Fruit fly (Drosophila melanogaster) whole organism, embryonic: ENCODE results near the gene Ac13E.

Source experiments
- Antp ChIP-seq: fragments of 200-800 bp; sonication (Bioruptor generic); optimal IDR thresholded peaks from 3 replicates; lab custom pipeline; 2016; ENCODE audit warnings: missing biosample characterization, missing genetic modification characterization
- Blimp-1 ChIP-seq: fragments of 200-800 bp; sonication (Bioruptor generic); optimal IDR thresholded peaks from 3 replicates; lab custom pipeline; 2018; ENCODE audit warnings: missing biosample characterization, missing genetic modification characterization, mild to moderate bottlenecking, moderate library complexity, missing genetic modification reagents
- CG1024 ChIP-seq: fragments of 200-800 bp; sonication (Bioruptor generic); IDR thresholded peaks from 2 replicates; pipeline ENCODE4 v1.3.6; 2022; ENCODE audit warnings: missing biosample characterization, missing genetic modification characterization
- CG10431 ChIP-seq: fragments of 200-800 bp; sonication (Bioruptor generic); optimal IDR thresholded peaks from 3 replicates; lab custom pipeline; 2018; ENCODE audit warnings: missing biosample characterization, mild to moderate bottlenecking, missing genetic modification characterization
- CG10543 ChIP-seq: fragments of 200-800 bp; sonication (Bioruptor generic); optimal IDR thresholded peaks from 3 replicates; lab custom pipeline; 2017; ENCODE audit warnings: missing biosample characterization, mild to moderate bottlenecking, missing genetic modification characterization, moderate library complexity
- CG11093 ChIP-seq: fragments of 200-800 bp; sonication (Bioruptor generic); IDR thresholded peaks from 3 replicates; pipeline ENCODE4 v1.3.6; 2022; ENCODE audit warnings: missing biosample characterization, missing genetic modification characterization
- CG12769 ChIP-seq: fragments of 200-800 bp; sonication (Bioruptor generic); optimal IDR thresholded peaks from 2 replicates; lab custom pipeline; 2019; ENCODE audit warnings: missing biosample characterization, mild to moderate bottlenecking, missing genetic modification characterization, moderate library complexity
- CG14667 ChIP-seq: fragments of 200-800 bp; sonication (Bioruptor generic); IDR thresholded peaks from 2 replicates; pipeline ENCODE4 v1.3.6; 2022; ENCODE audit warnings: missing biosample characterization, missing genetic modification characterization
- CG1529 ChIP-seq: fragments of 200-800 bp; sonication (Bioruptor generic); optimal IDR thresholded peaks from 3 replicates; lab custom pipeline; 2018; ENCODE audit warnings: missing biosample characterization, missing genetic modification characterization
- CG15514 ChIP-seq: fragments of 200-800 bp; sonication (Bioruptor generic); optimal IDR thresholded peaks from 3 replicates; lab custom pipeline; 2017; ENCODE audit warnings: missing biosample characterization, missing genetic modification characterization, mild to moderate bottlenecking, moderate library complexity, missing genetic modification reagents
- CG15601 ChIP-seq: fragments of 200-800 bp; sonication (Bioruptor generic); optimal IDR thresholded peaks from 3 replicates; lab custom pipeline; 2019; ENCODE audit warnings: missing biosample characterization, mild to moderate bottlenecking, missing genetic modification characterization, moderate library complexity
- CG18599 ChIP-seq: fragments of 200-800 bp; sonication (Bioruptor generic); optimal IDR thresholded peaks from 3 replicates; lab custom pipeline; 2017; ENCODE audit warnings: missing biosample characterization, missing genetic modification characterization, mild to moderate bottlenecking, moderate library complexity, missing genetic modification reagents
- CG34376 ChIP-seq: fragments of 200-800 bp; sonication (Bioruptor generic); optimal IDR thresholded peaks from 2 replicates; lab custom pipeline; 2018; ENCODE audit warnings: missing biosample characterization, mild to moderate bottlenecking, missing genetic modification characterization
- CG34422 ChIP-seq: fragments of 200-800 bp; sonication (Bioruptor generic); IDR thresholded peaks from 3 replicates; pipeline ENCODE4 v1.3.6; 2022; ENCODE audit warnings: missing biosample characterization, missing genetic modification characterization
- CG42726 ChIP-seq: fragments of 200-800 bp; sonication (Bioruptor generic); IDR thresholded peaks from 2 replicates; pipeline ENCODE4 v1.3.6; 2022; ENCODE audit warnings: missing biosample characterization, missing genetic modification characterization; ENCODE audit not compliant: partially characterized antibody
- CG6791 ChIP-seq: fragments of 200-800 bp; sonication (Bioruptor generic); IDR thresholded peaks from 3 replicates; pipeline ENCODE4 v1.3.6; 2022; ENCODE audit warnings: missing biosample characterization, missing genetic modification characterization; ENCODE audit not compliant: partially characterized antibody
- CG8944 ChIP-seq: fragments of 200-800 bp; sonication (Bioruptor generic); optimal IDR thresholded peaks from 3 replicates; lab custom pipeline; 2016; ENCODE audit warnings: missing biosample characterization, missing genetic modification characterization
- D ChIP-seq, 2 experiments: fragments of 200-800 bp in 1 of 2; fragments of >200 bp in 1 of 2; sonication (Bioruptor generic) in 1 of 2; optimal IDR thresholded peaks; 2 replicates in 1 of 2; 3 replicates in 1 of 2; lab custom pipeline; 2017; ENCODE audit warnings: mild to moderate bottlenecking in 1 of 2, missing biosample characterization in 1 of 2, missing genetic modification characterization in 1 of 2, missing genetic modification reagents in 1 of 2
- D19A ChIP-seq: fragments of 200-800 bp; optimal IDR thresholded peaks from 3 replicates; lab custom pipeline; 2019; ENCODE audit warnings: missing biosample characterization, mild to moderate bottlenecking, missing genetic modification characterization, moderate library complexity
- Deaf1 ChIP-seq: fragments of 200-800 bp; optimal IDR thresholded peaks from 3 replicates; lab custom pipeline; 2019; ENCODE audit warnings: missing biosample characterization, mild to moderate bottlenecking, missing genetic modification characterization, moderate library complexity
- Fer2 ChIP-seq: fragments of 200-800 bp; sonication (Bioruptor generic); optimal IDR thresholded peaks from 2 replicates; lab custom pipeline; 2018; ENCODE audit warnings: missing biosample characterization, mild to moderate bottlenecking, missing genetic modification characterization, moderate library complexity
- Gsc ChIP-seq: fragments of 200-800 bp; sonication (Bioruptor generic); IDR thresholded peaks from 2 replicates; pipeline ENCODE4 v1.3.6; 2022; ENCODE audit warnings: missing biosample characterization, missing genetic modification characterization
- HHEX ChIP-seq: fragments of 200-800 bp; sonication (Bioruptor generic); optimal IDR thresholded peaks from 3 replicates; lab custom pipeline; 2017; ENCODE audit warnings: missing biosample characterization, mild to moderate bottlenecking, missing genetic modification characterization, missing genetic modification reagents
- Hmr ChIP-seq: fragments of 200-800 bp; sonication (Bioruptor generic); optimal IDR thresholded peaks from 3 replicates; lab custom pipeline; 2017; ENCODE audit warnings: mild to moderate bottlenecking, missing biosample characterization, missing genetic modification reagents, missing genetic modification characterization
- MTF-1 ChIP-seq: fragments of 200-800 bp; sonication (Bioruptor generic); optimal IDR thresholded peaks from 2 replicates; lab custom pipeline; 2018; ENCODE audit warnings: missing biosample characterization, mild to moderate bottlenecking, missing genetic modification characterization, borderline replicate concordance
- Med ChIP-seq: fragments of 200-800 bp; sonication (Bioruptor generic); peaks from one replicate; lab custom pipeline; 2016; ENCODE audit warnings: missing biosample characterization, missing genetic modification characterization, mild to moderate bottlenecking, inconsistent platforms, moderate library complexity
- Meics ChIP-seq: fragments of 200-800 bp; sonication (Bioruptor generic); optimal IDR thresholded peaks from 2 replicates; lab custom pipeline; 2017; ENCODE audit warnings: missing biosample characterization, mild to moderate bottlenecking, missing genetic modification characterization
- Trl ChIP-seq, 3 experiments: fragments of >200 bp in 2 of 3; fragments of 200-800 bp in 1 of 3; sonication (Bioruptor generic) in 1 of 3; optimal IDR thresholded peaks; 2 replicates in 1 of 3; 3 replicates in 2 of 3; lab custom pipeline; 2016 to 2017; ENCODE audit warnings: missing biosample characterization in 1 of 3, missing genetic modification characterization in 1 of 3
- al ChIP-seq: fragments of 200-800 bp; sonication (Bioruptor generic); IDR thresholded peaks from 2 replicates; pipeline ENCODE4 v1.3.6; 2022; ENCODE audit warnings: missing biosample characterization, missing genetic modification characterization
- ato ChIP-seq: fragments of 200-800 bp; sonication (Bioruptor generic); IDR thresholded peaks from 2 replicates; pipeline ENCODE4 v1.3.6; 2022; ENCODE audit warnings: missing biosample characterization, missing genetic modification characterization; ENCODE audit not compliant: partially characterized antibody
- bowl ChIP-seq: fragments of 200-800 bp; sonication (Bioruptor generic); IDR thresholded peaks from 2 replicates; pipeline ENCODE4 v1.3.6; 2022; ENCODE audit warnings: missing biosample characterization, missing genetic modification characterization
- btn ChIP-seq: fragments of 200-800 bp; sonication (Bioruptor generic); optimal IDR thresholded peaks from 2 replicates; lab custom pipeline; 2016; ENCODE audit warnings: missing biosample characterization, missing genetic modification characterization
- croc ChIP-seq: fragments of 200-800 bp; sonication (Bioruptor generic); conservative IDR thresholded peaks from 3 replicates; pipeline ENCODE4 v1.3.6; 2022; ENCODE audit warnings: missing biosample characterization, missing genetic modification characterization
- grn ChIP-seq: fragments of 200-800 bp; sonication (Bioruptor generic); optimal IDR thresholded peaks from 3 replicates; lab custom pipeline; 2017; ENCODE audit warnings: missing biosample characterization, missing genetic modification characterization
- hbn ChIP-seq: fragments of 200-800 bp; sonication (Bioruptor generic); IDR thresholded peaks from 2 replicates; pipeline ENCODE4 v1.3.6; 2022; ENCODE audit warnings: missing biosample characterization, missing genetic modification characterization; ENCODE audit not compliant: partially characterized antibody
- her ChIP-seq: fragments of 200-800 bp; sonication (Bioruptor generic); optimal IDR thresholded peaks from 2 replicates; lab custom pipeline; 2016; ENCODE audit warnings: missing biosample characterization, missing genetic modification characterization
- kni ChIP-seq: fragments of 200-800 bp; sonication (Bioruptor generic); optimal IDR thresholded peaks from 3 replicates; lab custom pipeline; 2017; ENCODE audit warnings: mild to moderate bottlenecking, missing biosample characterization, missing genetic modification reagents, missing genetic modification characterization
- lab ChIP-seq: fragments of 200-800 bp; sonication (Bioruptor generic); optimal IDR thresholded peaks from 3 replicates; lab custom pipeline; 2017; ENCODE audit warnings: missing biosample characterization, missing genetic modification characterization, mild to moderate bottlenecking, moderate library complexity, missing genetic modification reagents
- lmd ChIP-seq: fragments of 200-800 bp; sonication (Bioruptor generic); IDR thresholded peaks from 2 replicates; pipeline ENCODE4 v1.3.6; 2022; ENCODE audit warnings: missing biosample characterization, missing genetic modification characterization
- mirr ChIP-seq: fragments of 200-800 bp; sonication (Bioruptor generic); optimal IDR thresholded peaks from 3 replicates; lab custom pipeline; 2018; ENCODE audit warnings: missing biosample characterization, mild to moderate bottlenecking, missing genetic modification characterization
- odd ChIP-seq: fragments of 200-800 bp; sonication (Bioruptor generic); optimal IDR thresholded peaks from 2 replicates; lab custom pipeline; 2017; ENCODE audit warnings: missing biosample characterization, mild to moderate bottlenecking, missing genetic modification characterization
- onecut ChIP-seq: fragments of 200-800 bp; sonication (Bioruptor generic); IDR thresholded peaks from 2 replicates; pipeline ENCODE4 v1.3.6; 2022; ENCODE audit warnings: missing biosample characterization, missing genetic modification characterization
- schlank ChIP-seq: fragments of 200-800 bp; sonication (Bioruptor generic); optimal IDR thresholded peaks from 2 replicates; lab custom pipeline; 2018; ENCODE audit warnings: missing biosample characterization, mild to moderate bottlenecking, missing genetic modification characterization
- sens ChIP-seq: fragments of 200-800 bp; sonication (Bioruptor generic); peaks from one replicate; lab custom pipeline; 2016; ENCODE audit warnings: missing biosample characterization, missing genetic modification characterization
- sna ChIP-seq: fragments of 200-800 bp; sonication (Bioruptor generic); IDR thresholded peaks from 2 replicates; pipeline ENCODE4 v1.3.6; 2022; ENCODE audit warnings: missing biosample characterization, missing genetic modification characterization; ENCODE audit not compliant: partially characterized antibody
- sr ChIP-seq: fragments of 200-800 bp; sonication (Bioruptor generic); IDR thresholded peaks from 3 replicates; pipeline ENCODE4 v1.3.6; 2022; ENCODE audit warnings: missing biosample characterization, missing genetic modification characterization
- vfl ChIP-seq: fragments of 200-800 bp; sonication (Bioruptor generic); optimal IDR thresholded peaks from 2 replicates; lab custom pipeline; 2016; ENCODE audit warnings: missing biosample characterization, missing genetic modification characterization
- vnd ChIP-seq: fragments of 200-800 bp; sonication (Bioruptor generic); IDR thresholded peaks from 3 replicates; pipeline ENCODE4 v1.3.6; 2022; ENCODE audit warnings: missing biosample characterization, missing genetic modification characterization; ENCODE audit not compliant: partially characterized antibody
- yki ChIP-seq: fragments of >200 bp; optimal IDR thresholded peaks from 3 replicates; lab custom pipeline; 2018

Ac13E gene

dm6 chrX:15501706-15502267, 52.3 kb downstream of the Ac13E start:
- TF ChIP-seq vnd (GFP tag; lab: Robert Waterston, UW) (no peak), D19A (peak; percentile 74), D (optimal IDR thresholded peaks at IDR 0.05; lab: Kevin White, UChicago) (no peak), D (GFP tag; optimal IDR thresholded peaks at IDR 0.05; lab: Kevin White, UChicago) (no peak), croc (GFP tag; lab: Robert Waterston, UW) (no peak), sr (GFP tag; lab: Robert Waterston, UW) (no peak), Deaf1 (tag; lab: Kevin White, UChicago) (peak; percentile 14), lab (GFP tag; lab: Kevin White, UChicago) (peak; percentile 60), CG14667 (no peak), Antp (no peak), al (GFP tag; lab: Robert Waterston, UW) (no peak), odd (GFP tag; lab: Kevin White, UChicago) (no peak), schlank (tag; lab: Kevin White, UChicago) (no peak), HHEX (GFP tag; lab: Kevin White, UChicago) (peak; percentile 22), CG10543 (peak; percentile 6), hbn (GFP tag; lab: Robert Waterston, UW) (no peak), CG34422 (GFP tag; lab: Robert Waterston, UW) (no peak), Trl (optimal IDR thresholded peaks at IDR 0.05; lab: Kevin White, UChicago) (peak in 1 of 2 experiments; percentile 5), Trl (GFP tag; optimal IDR thresholded peaks at IDR 0.05; lab: Kevin White, UChicago) (no peak), bowl (no peak), btn (no peak), CG10431 (peak; percentile 19), CG42726 (GFP tag; lab: Robert Waterston, UW) (no peak), kni (GFP tag; lab: Kevin White, UChicago) (peak; percentile 31), CG15514 (GFP tag; lab: Kevin White, UChicago) (peak; percentile 5), CG1529 (GFP tag; lab: Kevin White, UChicago) (no peak), CG11093 (no peak), CG8944 (GFP tag; lab: Kevin White, UChicago) (no peak), Hmr (peak; percentile 6), MTF-1 (GFP tag; lab: Kevin White, UChicago) (peak; percentile 14), CG18599 (GFP tag; lab: Kevin White, UChicago) (peak; percentile 24), CG15601 (tag; lab: Kevin White, UChicago) (no peak), lmd (GFP tag; lab: Robert Waterston, UW) (no peak), Meics (GFP tag; lab: Kevin White, UChicago) (peak; percentile 21), CG34376 (GFP tag; lab: Kevin White, UChicago) (peak; percentile 28), sna (GFP tag; lab: Robert Waterston, UW) (no peak), her (GFP tag; lab: Kevin White, UChicago) (no peak), Blimp-1 (GFP tag; lab: Kevin White, UChicago) (no peak), CG6791 (GFP tag; lab: Robert Waterston, UW) (no peak), Med (GFP tag; lab: Kevin White, UChicago) (peak; percentile 68), ato (GFP tag; lab: Robert Waterston, UW) (no peak), CG1024 (GFP tag; lab: Robert Waterston, UW) (no peak), onecut (GFP tag; lab: Robert Waterston, UW) (no peak), CG12769 (peak; percentile 5), Fer2 (no peak), sens (GFP tag; lab: Kevin White, UChicago) (peak; percentile 37), mirr (peak; percentile 23), vfl (GFP tag; lab: Kevin White, UChicago) (no peak), yki (lab: Kevin White, UChicago) (no peak), Gsc (GFP tag; lab: Robert Waterston, UW) (no peak), grn (GFP tag; lab: Kevin White, UChicago) (peak; percentile 37)
